Fruit fly (Drosophila melanogaster): Measurements from ENCODE around the gene CG42540.

CG42540 gene

dm6 chr3L:4555787-4556186 lies at the start of gene CG42540:
CG42540 (plus strand) TSS chr3L:4556087.
- no peak for TF ChIP-seq CG13204 (GFP tag; optimal IDR thresholded peaks at IDR 0.05)
- no peak for TF ChIP-seq CG14655 (GFP tag; optimal IDR thresholded peaks at IDR 0.05)
- no peak for TF ChIP-seq EcR (GFP tag; optimal IDR thresholded peaks at IDR 0.05)
- TF ChIP-seq CG8301 (tag; optimal IDR thresholded peaks at IDR 0.05): no peak

dm6 chr3L:4507846-4508245 lies 48.0 kb upstream of the CG42540 start:
- TF ChIP-seq rn (GFP tag; IDR thresholded peaks at IDR 0.05): no peak
- no peak for TF ChIP-seq CG8301 (tag; optimal IDR thresholded peaks at IDR 0.05)
- TF ChIP-seq Snoo (tag; optimal IDR thresholded peaks at IDR 0.05): no peak
- TF ChIP-seq Pif1B (GFP tag; optimal IDR thresholded peaks at IDR 0.05): no peak
- TF ChIP-seq CG32121 (GFP tag; IDR thresholded peaks at IDR 0.05): no peak
- TF ChIP-seq CG13204 (GFP tag; optimal IDR thresholded peaks at IDR 0.05): no peak
- TF ChIP-seq CG17806 (tag; optimal IDR thresholded peaks at IDR 0.05): no peak
- TF ChIP-seq CG34367 (tag; optimal IDR thresholded peaks at IDR 0.05): no peak
- no peak for TF ChIP-seq Pif1A (GFP tag; optimal IDR thresholded peaks at IDR 0.05)
- TF ChIP-seq CG8159 (tag; optimal IDR thresholded peaks at IDR 0.05): no peak
- no peak for TF ChIP-seq D1 (tag; optimal IDR thresholded peaks at IDR 0.05)
- no peak for TF ChIP-seq CG15710 (tag; optimal IDR thresholded peaks at IDR 0.05)
- no peak for TF ChIP-seq fd96Ca (GFP tag; IDR thresholded peaks at IDR 0.05)
- TF ChIP-seq CG12605 (GFP tag; IDR thresholded peaks at IDR 0.05): no peak
- TF ChIP-seq Ets98B (GFP tag; IDR thresholded peaks at IDR 0.05): no peak
- no peak for TF ChIP-seq gl (tag; optimal IDR thresholded peaks at IDR 0.05)
- no peak for TF ChIP-seq CG9948 (tag; optimal IDR thresholded peaks at IDR 0.05)
- TF ChIP-seq CG10348 (GFP tag; IDR thresholded peaks at IDR 0.05): no peak
- no peak for TF ChIP-seq CG4496 (GFP tag; IDR thresholded peaks at IDR 0.05)

DNA sequence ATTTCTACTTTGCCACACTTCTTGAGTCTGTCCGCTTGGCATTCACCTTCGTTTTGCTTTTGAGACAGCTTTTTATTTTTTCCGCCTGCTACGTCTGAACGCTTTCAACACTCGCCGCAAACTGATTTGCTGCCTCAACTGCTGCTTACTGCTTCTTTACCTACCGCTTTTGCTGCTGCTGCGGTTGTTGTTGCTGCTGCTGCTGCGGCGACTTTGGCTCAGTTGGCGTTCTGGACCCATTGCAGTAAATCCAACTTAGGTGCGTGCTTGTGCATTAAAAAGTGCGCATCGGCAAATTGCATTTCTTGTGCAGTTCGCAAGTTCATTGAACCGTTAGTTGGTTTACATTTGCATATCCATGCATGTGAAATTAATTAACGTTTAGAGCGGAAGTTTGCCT lies 47.6 kb upstream of the CG42540 start, which contains the start of gene NT1:
NT1 (minus strand) TSS at position 127 of the 400 bp plus-strand sequence.
- TF ChIP-seq fd96Ca (GFP tag; IDR thresholded peaks at IDR 0.05) (no peak), Pif1B (GFP tag; optimal IDR thresholded peaks at IDR 0.05) (no peak), Pif1A (GFP tag; optimal IDR thresholded peaks at IDR 0.05) (no peak), CG13204 (GFP tag; optimal IDR thresholded peaks at IDR 0.05) (peak; percentile 60), CG12605 (GFP tag; IDR thresholded peaks at IDR 0.05) (no peak), CG9948 (tag; optimal IDR thresholded peaks at IDR 0.05) (no peak), EcR (GFP tag; optimal IDR thresholded peaks at IDR 0.05) (peak; percentile 69)

dm6 chr3L:4508926-4509457 lies 46.9 kb upstream of the CG42540 start:
- no peak for TF ChIP-seq CG17806 (tag; optimal IDR thresholded peaks at IDR 0.05)
- peak; percentile 3 for TF ChIP-seq Pif1A (GFP tag; optimal IDR thresholded peaks at IDR 0.05)
- peak; percentile 10 for TF ChIP-seq Pif1B (GFP tag; optimal IDR thresholded peaks at IDR 0.05)
- TF ChIP-seq CG9948 (tag; optimal IDR thresholded peaks at IDR 0.05): peak; percentile 1
- TF ChIP-seq EcR (GFP tag; optimal IDR thresholded peaks at IDR 0.05): no peak
- TF ChIP-seq CG14655 (GFP tag; optimal IDR thresholded peaks at IDR 0.05): no peak

dm6 chr3L:4510317-4510716 lies 45.6 kb upstream of the CG42540 start:
- no peak for TF ChIP-seq CG13204 (GFP tag; optimal IDR thresholded peaks at IDR 0.05)
- no peak for TF ChIP-seq CG12605 (GFP tag; IDR thresholded peaks at IDR 0.05)
- TF ChIP-seq Snoo (tag; optimal IDR thresholded peaks at IDR 0.05): no peak
- no peak for TF ChIP-seq CG34367 (tag; optimal IDR thresholded peaks at IDR 0.05)
- no peak for TF ChIP-seq EcR (GFP tag; optimal IDR thresholded peaks at IDR 0.05)
- no peak for TF ChIP-seq CG14655 (GFP tag; optimal IDR thresholded peaks at IDR 0.05)
- no peak for TF ChIP-seq gl (tag; optimal IDR thresholded peaks at IDR 0.05)
- no peak for TF ChIP-seq CG32121 (GFP tag; IDR thresholded peaks at IDR 0.05)
- TF ChIP-seq Pif1B (GFP tag; optimal IDR thresholded peaks at IDR 0.05): no peak
- no peak for TF ChIP-seq rn (GFP tag; IDR thresholded peaks at IDR 0.05)

DNA sequence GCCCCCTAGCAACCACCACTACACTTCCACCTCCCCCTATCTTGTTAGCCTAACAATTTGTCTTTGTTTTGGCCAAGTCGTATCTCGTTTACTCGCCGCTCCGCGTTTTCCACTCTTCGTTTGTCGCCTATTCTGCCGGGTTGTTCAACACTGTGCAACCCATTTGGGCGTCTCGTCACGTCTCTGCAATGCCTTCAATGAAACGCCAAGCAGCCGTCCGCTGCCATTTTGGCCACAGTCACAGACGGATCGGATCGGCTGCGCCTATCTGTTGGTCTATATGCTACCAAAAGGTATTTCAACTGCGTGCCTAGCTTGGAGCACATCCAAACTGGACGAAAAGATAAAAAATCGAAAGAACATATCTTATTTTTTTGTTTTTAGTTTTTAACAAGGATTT lies 39.5 kb upstream of the CG42540 start:
- TF ChIP-seq CG32121 (GFP tag; IDR thresholded peaks at IDR 0.05) (no peak), fd96Ca (GFP tag; IDR thresholded peaks at IDR 0.05) (peak; percentile 19; the same call in 1 of the 3 replicates), CG9948 (tag; optimal IDR thresholded peaks at IDR 0.05) (no peak), Ets98B (GFP tag; IDR thresholded peaks at IDR 0.05) (peak; percentile 39), CG15710 (tag; optimal IDR thresholded peaks at IDR 0.05) (no peak)

dm6 chr3L:4519417-4519931 lies 36.4 kb upstream of the CG42540 start:
- TF ChIP-seq CG4496 (GFP tag; IDR thresholded peaks at IDR 0.05) (0 out of 3 replicates have a peak, but pooled peaks have one; percentile 39), CG8301 (tag; optimal IDR thresholded peaks at IDR 0.05) (no peak)

- TF ChIP-seq EcR (GFP tag; optimal IDR thresholded peaks at IDR 0.05) (no peak), CG14655 (GFP tag; optimal IDR thresholded peaks at IDR 0.05) (no peak), CG32121 (GFP tag; IDR thresholded peaks at IDR 0.05) (no peak), fd96Ca (GFP tag; IDR thresholded peaks at IDR 0.05) (no peak), CG13204 (GFP tag; optimal IDR thresholded peaks at IDR 0.05) (no peak), CG15710 (tag; optimal IDR thresholded peaks at IDR 0.05) (no peak), CG9948 (tag; optimal IDR thresholded peaks at IDR 0.05) (no peak), CG10348 (GFP tag; IDR thresholded peaks at IDR 0.05) (no peak), CG17806 (tag; optimal IDR thresholded peaks at IDR 0.05) (no peak), CG4496 (GFP tag; IDR thresholded peaks at IDR 0.05) (no peak), CG8159 (tag; optimal IDR thresholded peaks at IDR 0.05) (no peak)
Measured at dm6 chr3L:4521809-4522208, 34.1 kb upstream of the CG42540 start.
